Worm (Caenorhabditis elegans): ENCODE results near the gene B0035.22.

- TF ChIP-seq skn-1 (tag; optimal IDR thresholded peaks at IDR 0.05): no peak
- TF ChIP-seq blmp-1 (tag; optimal IDR thresholded peaks at IDR 0.05; ENCODE audit: insufficient read depth): no peak
- no peak for TF ChIP-seq elt-3 (tag; optimal IDR thresholded peaks at IDR 0.05)
- no peak for TF ChIP-seq ztf-11 (tag; optimal IDR thresholded peaks at IDR 0.05)
- TF ChIP-seq fos-1 (tag; optimal IDR thresholded peaks at IDR 0.05): no peak
- no peak for TF ChIP-seq nhr-237 (tag; optimal IDR thresholded peaks at IDR 0.05)
- TF ChIP-seq unc-62 (GFP tag; optimal IDR thresholded peaks at IDR 0.05): no peak
- TF ChIP-seq ama-1 (optimal IDR thresholded peaks at IDR 0.05): no peak
- no peak for TF ChIP-seq elt-1 (tag; optimal IDR thresholded peaks at IDR 0.05)
- no peak for TF ChIP-seq nhr-21 (tag; optimal IDR thresholded peaks at IDR 0.05)
- TF ChIP-seq unc-55 (GFP tag; optimal IDR thresholded peaks at IDR 0.05): no peak
- no peak for TF ChIP-seq nhr-12 (tag; optimal IDR thresholded peaks at IDR 0.05)
- no peak for TF ChIP-seq sma-3 (GFP tag; optimal IDR thresholded peaks at IDR 0.05)
- no peak for TF ChIP-seq nhr-77 (tag; optimal IDR thresholded peaks at IDR 0.05)
Observed at ce11 chrIV:11307770-11308169, 7.2 kb upstream of the B0035.22 start.
